Fruit fly (Drosophila melanogaster) whole organism, embryonic: ENCODE measurements around the gene waw.

Experiments
- CG10267 ChIP-seq: fragments of 200-800 bp; sonication (Bioruptor generic); optimal IDR thresholded peaks from 2 replicates; lab custom pipeline; 2018; ENCODE audit warnings: missing biosample characterization, mild to moderate bottlenecking, missing genetic modification characterization, moderate library complexity
- CG10565 ChIP-seq: fragments of 200-800 bp; sonication (Bioruptor generic); optimal IDR thresholded peaks from 3 replicates; lab custom pipeline; 2016; ENCODE audit warnings: missing biosample characterization, mild to moderate bottlenecking, missing genetic modification characterization
- CG11723 ChIP-seq: fragments of 200-800 bp; sonication (Bioruptor generic); optimal IDR thresholded peaks from 2 replicates; lab custom pipeline; 2017; ENCODE audit warnings: missing biosample characterization, mild to moderate bottlenecking, missing genetic modification characterization
- CG12104 ChIP-seq: fragments of 200-800 bp; sonication (Bioruptor generic); optimal IDR thresholded peaks from 3 replicates; lab custom pipeline; 2016; ENCODE audit warnings: missing biosample characterization, missing genetic modification characterization
- CG12391 ChIP-seq: fragments of 200-800 bp; sonication (Bioruptor generic); optimal IDR thresholded peaks from 3 replicates; lab custom pipeline; 2018; ENCODE audit warnings: missing biosample characterization, mild to moderate bottlenecking, missing genetic modification characterization, moderate library complexity
- CG1603 ChIP-seq: fragments of 200-800 bp; sonication (Bioruptor generic); optimal IDR thresholded peaks from 2 replicates; lab custom pipeline; 2019; ENCODE audit warnings: missing biosample characterization, mild to moderate bottlenecking, missing genetic modification characterization, moderate library complexity
- CG17328 ChIP-seq: fragments of 200-800 bp; sonication (Bioruptor generic); IDR thresholded peaks from 2 replicates; pipeline ENCODE4 v1.3.6; 2022; ENCODE audit warnings: missing biosample characterization, missing genetic modification characterization
- CG2116 ChIP-seq: fragments of 200-800 bp; sonication (Bioruptor generic); optimal IDR thresholded peaks from 3 replicates; lab custom pipeline; 2018; ENCODE audit warnings: missing biosample characterization, mild to moderate bottlenecking, missing genetic modification characterization
- CG2129 ChIP-seq: fragments of 200-800 bp; sonication (Bioruptor generic); IDR thresholded peaks from 2 replicates; pipeline ENCODE4 v1.3.6; 2022; ENCODE audit warnings: missing biosample characterization, missing genetic modification characterization; ENCODE audit not compliant: partially characterized antibody
- CG2199 ChIP-seq: fragments of 200-800 bp; sonication (Bioruptor generic); IDR thresholded peaks from 3 replicates; pipeline ENCODE4 v1.3.6; 2022; ENCODE audit warnings: missing biosample characterization, missing genetic modification characterization
- CG32772 ChIP-seq: fragments of 200-800 bp; sonication (Bioruptor generic); IDR thresholded peaks from 2 replicates; pipeline ENCODE4 v1.3.6; 2022; ENCODE audit warnings: missing biosample characterization, missing genetic modification characterization
- CG4282 ChIP-seq: fragments of 200-800 bp; sonication (Bioruptor generic); optimal IDR thresholded peaks from 2 replicates; lab custom pipeline; 2016; ENCODE audit warnings: missing biosample characterization, missing genetic modification characterization
- CG5180 ChIP-seq: fragments of 200-800 bp; sonication (Bioruptor generic); optimal IDR thresholded peaks from 3 replicates; lab custom pipeline; 2017; ENCODE audit warnings: missing biosample characterization, missing genetic modification characterization, mild to moderate bottlenecking, moderate library complexity, missing genetic modification reagents
- CG6813 ChIP-seq: fragments of 200-800 bp; sonication (Bioruptor generic); optimal IDR thresholded peaks from 2 replicates; lab custom pipeline; 2017; ENCODE audit warnings: missing biosample characterization, missing genetic modification characterization, mild to moderate bottlenecking, moderate library complexity, missing genetic modification reagents
- CG7271 ChIP-seq: fragments of 200-800 bp; sonication (Bioruptor generic); optimal IDR thresholded peaks from 2 replicates; lab custom pipeline; 2018; ENCODE audit warnings: missing biosample characterization, mild to moderate bottlenecking, missing genetic modification characterization, moderate library complexity
- CG8089 ChIP-seq: fragments of 200-800 bp; sonication (Bioruptor generic); optimal IDR thresholded peaks from 3 replicates; lab custom pipeline; 2016; ENCODE audit warnings: missing biosample characterization, missing genetic modification characterization
- CG9437 ChIP-seq: fragments of 200-800 bp; sonication (Bioruptor generic); optimal IDR thresholded peaks from 2 replicates; lab custom pipeline; 2018; ENCODE audit warnings: missing biosample characterization, mild to moderate bottlenecking, missing genetic modification characterization
- CG9609 ChIP-seq: fragments of 200-800 bp; sonication (Bioruptor generic); optimal IDR thresholded peaks from 3 replicates; lab custom pipeline; 2016; ENCODE audit warnings: missing biosample characterization, missing genetic modification characterization
- CTCF ChIP-seq: fragments of 200-800 bp; sonication (Bioruptor generic); optimal IDR thresholded peaks from 2 replicates; lab custom pipeline; 2017; ENCODE audit warnings: missing biosample characterization, mild to moderate bottlenecking, missing genetic modification characterization, moderate library complexity
- CkIIα-i1 ChIP-seq: fragments of 200-800 bp; sonication (Bioruptor generic); IDR thresholded peaks from 2 replicates; pipeline ENCODE4 v1.3.6; 2022; ENCODE audit warnings: missing biosample characterization, missing genetic modification characterization
- Drgx ChIP-seq: fragments of 200-800 bp; sonication (Bioruptor generic); IDR thresholded peaks from 2 replicates; pipeline ENCODE4 v1.3.6; 2022; ENCODE audit warnings: missing biosample characterization, missing genetic modification characterization
- ERR ChIP-seq: fragments of 200-800 bp; sonication (Bioruptor generic); optimal IDR thresholded peaks from 2 replicates; lab custom pipeline; 2016; ENCODE audit warnings: missing biosample characterization, missing genetic modification characterization
- Ets65A ChIP-seq: fragments of 200-800 bp; sonication (Bioruptor generic); peaks from one replicate; lab custom pipeline; 2016; ENCODE audit warnings: missing biosample characterization, missing genetic modification characterization
- Fer2 ChIP-seq: fragments of 200-800 bp; sonication (Bioruptor generic); optimal IDR thresholded peaks from 2 replicates; lab custom pipeline; 2018; ENCODE audit warnings: missing biosample characterization, mild to moderate bottlenecking, missing genetic modification characterization, moderate library complexity
- HLH4C ChIP-seq: fragments of 200-800 bp; sonication (Bioruptor generic); IDR thresholded peaks from 3 replicates; pipeline ENCODE4 v1.3.6; 2022; ENCODE audit warnings: missing biosample characterization, missing genetic modification characterization; ENCODE audit not compliant: partially characterized antibody
- Hsf ChIP-seq: fragments of 200-800 bp; sonication (Bioruptor generic); optimal IDR thresholded peaks from 3 replicates; lab custom pipeline; 2016; ENCODE audit warnings: missing biosample characterization, missing genetic modification characterization
- Lpt ChIP-seq: fragments of >200 bp; optimal IDR thresholded peaks from 2 replicates; lab custom pipeline; 2018; ENCODE audit warnings: missing biosample characterization, missing genetic modification characterization
- Nf-YA ChIP-seq: fragments of 200-800 bp; sonication (Bioruptor generic); IDR thresholded peaks from 2 replicates; pipeline ENCODE4 v1.3.6; 2022; ENCODE audit warnings: missing biosample characterization, missing genetic modification characterization
- NfI ChIP-seq: fragments of 200-800 bp; sonication (Bioruptor generic); optimal IDR thresholded peaks from 3 replicates; lab custom pipeline; 2018; ENCODE audit warnings: missing biosample characterization, mild to moderate bottlenecking, missing genetic modification characterization, moderate library complexity
- Oaz ChIP-seq: fragments of 200-800 bp; sonication (Bioruptor generic); IDR thresholded peaks from 2 replicates; pipeline ENCODE4 v1.3.6; 2022; ENCODE audit warnings: missing biosample characterization, missing genetic modification characterization
- Rfx ChIP-seq: fragments of 200-800 bp; sonication (Bioruptor generic); IDR thresholded peaks from 2 replicates; pipeline ENCODE4 v1.3.6; 2022; ENCODE audit warnings: missing biosample characterization, missing genetic modification characterization
- YL-1 ChIP-seq: fragments of 200-800 bp; sonication (Bioruptor generic); optimal IDR thresholded peaks from 3 replicates; lab custom pipeline; 2017; ENCODE audit warnings: missing biosample characterization, mild to moderate bottlenecking, missing genetic modification characterization
- ap ChIP-seq: fragments of 200-800 bp; sonication (Bioruptor generic); IDR thresholded peaks from 2 replicates; pipeline ENCODE4 v1.3.6; 2022; ENCODE audit warnings: missing biosample characterization, missing genetic modification characterization
- ash1 ChIP-seq: fragments of 200-800 bp; sonication (Bioruptor generic); optimal IDR thresholded peaks from 2 replicates; lab custom pipeline; 2018; ENCODE audit warnings: missing biosample characterization, mild to moderate bottlenecking, missing genetic modification characterization
- btn ChIP-seq: fragments of 200-800 bp; sonication (Bioruptor generic); optimal IDR thresholded peaks from 2 replicates; lab custom pipeline; 2016; ENCODE audit warnings: missing biosample characterization, missing genetic modification characterization
- crc ChIP-seq: fragments of 200-800 bp; sonication (Bioruptor generic); optimal IDR thresholded peaks from 2 replicates; lab custom pipeline; 2016; ENCODE audit warnings: missing biosample characterization, missing genetic modification characterization
- crol ChIP-seq: fragments of 200-800 bp; sonication (Bioruptor generic); IDR thresholded peaks from 2 replicates; pipeline ENCODE4 v1.3.6; 2022; ENCODE audit warnings: missing biosample characterization, missing genetic modification characterization
- cwo ChIP-seq: fragments of 200-800 bp; sonication (Bioruptor generic); optimal IDR thresholded peaks from 3 replicates; lab custom pipeline; 2017; ENCODE audit warnings: missing biosample characterization, missing genetic modification characterization, mild to moderate bottlenecking, moderate library complexity, missing genetic modification reagents
- dpn ChIP-seq, 2 experiments: fragments of 200-800 bp; sonication (Bioruptor generic); optimal IDR thresholded peaks; 3 replicates each; lab custom pipeline; 2016; ENCODE audit warnings: missing biosample characterization in 2 of 2, missing genetic modification characterization in 2 of 2
- esg ChIP-seq: fragments of 200-800 bp; sonication (Bioruptor generic); conservative IDR thresholded peaks from 2 replicates; pipeline ENCODE4 v1.3.6; 2022; ENCODE audit warnings: missing biosample characterization, missing genetic modification characterization
- fd64A ChIP-seq: fragments of 200-800 bp; sonication (Bioruptor generic); optimal IDR thresholded peaks from 3 replicates; lab custom pipeline; 2018; ENCODE audit warnings: missing biosample characterization, mild to moderate bottlenecking, missing genetic modification characterization
- gcm ChIP-seq: fragments of 200-800 bp; sonication (Bioruptor generic); optimal IDR thresholded peaks from 2 replicates; lab custom pipeline; 2019; ENCODE audit warnings: missing biosample characterization, mild to moderate bottlenecking, missing genetic modification characterization, moderate library complexity
- h ChIP-seq: fragments of >200 bp; optimal IDR thresholded peaks from 2 replicates; lab custom pipeline; 2017
- insv ChIP-seq, 2 experiments: fragments of 200-800 bp; sonication (Bioruptor generic); optimal IDR thresholded peaks; 3 replicates each; lab custom pipeline; 2016 to 2018; ENCODE audit warnings: missing biosample characterization in 2 of 2, missing genetic modification characterization in 2 of 2
- lola ChIP-seq, 3 experiments: fragments of >200 bp in 2 of 3; fragments of 200-800 bp in 1 of 3; sonication (Bioruptor generic) in 1 of 3; optimal IDR thresholded peaks; 2 replicates each; lab custom pipeline; 2017 to 2019; ENCODE audit warnings: missing biosample characterization in 3 of 3, missing genetic modification characterization in 3 of 3, mild to moderate bottlenecking in 1 of 3, moderate library complexity in 1 of 3
- pan ChIP-seq, 4 experiments: fragments of >200 bp in 3 of 4; fragments of 200-800 bp in 1 of 4; sonication (Bioruptor generic) in 1 of 4; optimal IDR thresholded peaks in 3 of 4; IDR thresholded peaks in 1 of 4; 2 replicates each; pipeline versions ENCODE4 v1.3.6 to Lab custom; 2017 to 2022; ENCODE audit warnings: missing biosample characterization in 2 of 4, missing genetic modification characterization in 2 of 4, mixed read lengths in 1 of 4
- prd ChIP-seq, 3 experiments: fragments of >200 bp in 2 of 3; fragments of 200-800 bp in 1 of 3; sonication (Bioruptor generic) in 1 of 3; optimal IDR thresholded peaks in 2 of 3; IDR thresholded peaks in 1 of 3; 2 replicates in 2 of 3; 3 replicates in 1 of 3; pipeline versions ENCODE4 v1.3.6 to Lab custom; 2017 to 2022; ENCODE audit warnings: missing biosample characterization in 1 of 3, missing genetic modification characterization in 1 of 3
- pzg ChIP-seq: fragments of 200-800 bp; sonication (Bioruptor generic); optimal IDR thresholded peaks from 3 replicates; lab custom pipeline; 2018; ENCODE audit warnings: missing biosample characterization, mild to moderate bottlenecking, missing genetic modification characterization, moderate library complexity
- tll ChIP-seq, 2 experiments: fragments of 200-800 bp in 1 of 2; fragments of >200 bp in 1 of 2; sonication (Bioruptor generic) in 1 of 2; optimal IDR thresholded peaks; 2 replicates each; lab custom pipeline; 2017 to 2019; ENCODE audit warnings: missing biosample characterization in 2 of 2, missing genetic modification characterization in 2 of 2, mild to moderate bottlenecking in 1 of 2, moderate library complexity in 1 of 2

waw gene

DNA sequence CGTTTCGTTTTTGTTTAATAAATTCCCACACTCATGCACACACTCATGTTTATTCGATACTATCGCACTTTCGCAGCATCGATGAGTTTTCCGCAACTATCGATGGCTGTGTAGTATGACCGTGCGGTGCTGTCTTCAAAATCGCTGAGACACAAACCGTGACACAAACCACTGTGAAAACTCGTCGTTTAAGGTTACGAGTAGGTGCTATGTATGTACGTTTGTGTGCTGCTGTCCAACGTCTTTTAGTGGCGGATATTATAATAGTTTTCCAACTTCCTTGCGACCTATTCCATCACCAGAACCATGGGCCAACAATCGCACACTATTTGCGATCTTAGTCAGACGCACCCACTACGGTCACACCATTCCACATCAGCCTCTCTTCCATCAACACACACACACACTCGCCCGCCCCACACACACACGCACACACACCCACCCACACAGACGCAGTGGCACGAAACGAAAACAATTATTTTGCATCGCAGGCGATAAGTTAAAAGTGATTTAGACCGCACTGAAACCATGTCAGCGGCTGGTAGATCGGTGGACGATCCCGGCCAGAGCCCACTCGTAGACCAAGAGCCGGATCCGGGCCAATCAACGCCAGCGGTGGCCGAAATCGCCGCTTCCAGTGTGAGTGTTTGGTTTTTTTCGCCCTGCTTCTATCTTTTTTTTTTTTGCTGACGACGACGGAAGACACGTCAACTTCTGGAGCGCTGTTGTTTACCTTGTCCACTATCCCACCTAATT is 38.7 kb upstream of the waw start, which contains the start of the genes Dd and CG1486 (continued):
- TF ChIP-seq CG10267 (peak; percentile 41), Lpt (no peak), Rfx (GFP tag; lab: Robert Waterston, UW) (no peak), Oaz (GFP tag; lab: Robert Waterston, UW) (no peak), Drgx (GFP tag; lab: Robert Waterston, UW) (no peak), gcm (no peak), CG9437 (GFP tag; lab: Kevin White, UChicago) (no peak), dpn (GFP tag; optimal IDR thresholded peaks at IDR 0.05; lab: Kevin White, UChicago) (peak in 1 of 2 experiments; percentile 1), Ets65A (peak; percentile 16), HLH4C (peak; percentile 90), CG17328 (GFP tag; lab: Robert Waterston, UW) (no peak), Fer2 (tag; lab: Kevin White, UChicago) (no peak), CG7271 (tag; lab: Kevin White, UChicago) (no peak), cwo (GFP tag; lab: Kevin White, UChicago) (no peak), CTCF (GFP tag; lab: Kevin White, UChicago) (peak; percentile 33), CkIIα-i1 (no peak), ap (GFP tag; lab: Robert Waterston, UW) (no peak), ERR (GFP tag; lab: Kevin White, UChicago) (no peak), esg (GFP tag; lab: Robert Waterston, UW) (no peak), Nf-YA (GFP tag; lab: Robert Waterston, UW) (no peak), h (lab: Kevin White, UChicago) (no peak), CG11723 (GFP tag; lab: Kevin White, UChicago) (no peak), YL-1 (GFP tag; lab: Kevin White, UChicago) (peak; percentile 34), crc (GFP tag; lab: Kevin White, UChicago) (no peak), CG6813 (no peak), CG12104 (peak; percentile 15), crol (GFP tag; lab: Robert Waterston, UW) (no peak), pzg (peak; percentile 93), fd64A (GFP tag; lab: Kevin White, UChicago) (no peak), CG1603 (tag; lab: Kevin White, UChicago) (peak; percentile 79), CG8089 (GFP tag; lab: Kevin White, UChicago) (no peak), pan (optimal IDR thresholded peaks at IDR 0.05; lab: Kevin White, UChicago) (no peak), pan (GFP tag; optimal IDR thresholded peaks at IDR 0.05 in 1 of 2, IDR thresholded peaks at IDR 0.05 in 1 of 2) (peak in 1 of 2 experiments; percentile 21), ash1 (GFP tag; lab: Kevin White, UChicago) (no peak), Hsf (GFP tag; lab: Kevin White, UChicago) (no peak), tll (GFP tag; optimal IDR thresholded peaks at IDR 0.05; lab: Kevin White, UChicago) (no peak), lola (GFP tag; optimal IDR thresholded peaks at IDR 0.05; lab: Kevin White, UChicago) (no peak), CG9609 (GFP tag; lab: Kevin White, UChicago) (no peak), CG2116 (peak; percentile 74), insv (GFP tag; optimal IDR thresholded peaks at IDR 0.05; lab: Kevin White, UChicago) (peak in 1 of 2 experiments; percentile 2), CG32772 (GFP tag; lab: Robert Waterston, UW) (no peak), CG4282 (GFP tag; lab: Kevin White, UChicago) (peak; percentile 22), CG12391 (tag; lab: Kevin White, UChicago) (peak; percentile 24), btn (GFP tag; lab: Kevin White, UChicago) (no peak), prd (optimal IDR thresholded peaks at IDR 0.05; lab: Kevin White, UChicago) (no peak), prd (GFP tag; IDR thresholded peaks at IDR 0.05; lab: Robert Waterston, UW) (no peak), CG10565 (GFP tag; lab: Kevin White, UChicago) (no peak), CG5180 (GFP tag; lab: Kevin White, UChicago) (no peak), CG2199 (GFP tag; lab: Robert Waterston, UW) (no peak), CG2129 (GFP tag; lab: Robert Waterston, UW) (peak; percentile 76), NfI (GFP tag; lab: Kevin White, UChicago) (no peak)
